Fruit fly (Drosophila melanogaster): ENCODE data around the gene Cals.

The Cals gene

dm6 chr4:1084326-1085062 is 38.7 kb downstream of the Cals start, which contains the start of gene Actbeta (continued):
- TF ChIP-seq oc (tag; optimal IDR thresholded peaks at IDR 0.05), result no peak
- no peak for TF ChIP-seq BtbVII (GFP tag; optimal IDR thresholded peaks at IDR 0.05)
- no peak for TF ChIP-seq ssp (GFP tag; IDR thresholded peaks at IDR 0.05)
- TF ChIP-seq BEAF-32 (GFP tag; optimal IDR thresholded peaks at IDR 0.05), result peak; percentile 87
- peak; percentile 91 for TF ChIP-seq Dll (GFP tag; IDR thresholded peaks at IDR 0.05; ENCODE audit: partially characterized antibody)
- peak; percentile 95 for TF ChIP-seq Bgb (GFP tag; IDR thresholded peaks at IDR 0.05; ENCODE audit: partially characterized antibody)
- peak; percentile 59 for TF ChIP-seq CG3995 (GFP tag; optimal IDR thresholded peaks at IDR 0.05)
- peak; percentile 79 for TF ChIP-seq CG14860 (GFP tag; IDR thresholded peaks at IDR 0.05; ENCODE audit: partially characterized antibody)
- TF ChIP-seq Dref (GFP tag; IDR thresholded peaks at IDR 0.05), result peak; percentile 87
- TF ChIP-seq bigmax (GFP tag; optimal IDR thresholded peaks at IDR 0.05), result peak; percentile 19
- TF ChIP-seq unc-4 (GFP tag; IDR thresholded peaks at IDR 0.05; ENCODE audit: partially characterized antibody), result peak; percentile 93
- peak; percentile 75 for TF ChIP-seq CG33213 (GFP tag; optimal IDR thresholded peaks at IDR 0.05)
- TF ChIP-seq stc (GFP tag; IDR thresholded peaks at IDR 0.05), result no peak
- TF ChIP-seq Neu2 (GFP tag; optimal IDR thresholded peaks at IDR 0.05; ENCODE audit: borderline replicate concordance), result peak; percentile 48
- TF ChIP-seq CG34224 (GFP tag; IDR thresholded peaks at IDR 0.05; ENCODE audit: partially characterized antibody), result peak; percentile 94
- peak; percentile 63; the same call in 1 of the 3 replicates for TF ChIP-seq CG2199 (GFP tag; IDR thresholded peaks at IDR 0.05)
- TF ChIP-seq Dip3 (GFP tag; optimal IDR thresholded peaks at IDR 0.05), result no peak
- peak; percentile 43 for TF ChIP-seq CG12659 (GFP tag; optimal IDR thresholded peaks at IDR 0.05)
- peak; percentile 4 for TF ChIP-seq CG2712 (tag; optimal IDR thresholded peaks at IDR 0.05)
- TF ChIP-seq Vsx1 (GFP tag; optimal IDR thresholded peaks at IDR 0.05), result no peak
- peak; percentile 87 for TF ChIP-seq Scr (GFP tag; IDR thresholded peaks at IDR 0.05; ENCODE audit: partially characterized antibody)
- no peak for TF ChIP-seq HLH54F (GFP tag; optimal IDR thresholded peaks at IDR 0.05)
- TF ChIP-seq Aef1 (GFP tag; IDR thresholded peaks at IDR 0.05), result no peak
- peak; percentile 78 for TF ChIP-seq vnd (GFP tag; IDR thresholded peaks at IDR 0.05; ENCODE audit: partially characterized antibody)
- peak; percentile 10 for TF ChIP-seq CG15601 (tag; optimal IDR thresholded peaks at IDR 0.05)
- peak; percentile 90; the same call in 2 of the 3 replicates for TF ChIP-seq knrl (GFP tag; IDR thresholded peaks at IDR 0.05; ENCODE audit: partially characterized antibody)
- no peak for TF ChIP-seq CG5245 (GFP tag; optimal IDR thresholded peaks at IDR 0.05)
- TF ChIP-seq CG30020 (tag; optimal IDR thresholded peaks at IDR 0.05), result peak; percentile 70
- peak; percentile 76; the same call in 2 of the 3 replicates for TF ChIP-seq hb (GFP tag; IDR thresholded peaks at IDR 0.05; ENCODE audit: partially characterized antibody)
- peak; percentile 35 for TF ChIP-seq Nf-YC (tag; optimal IDR thresholded peaks at IDR 0.05)
- TF ChIP-seq amos (GFP tag; IDR thresholded peaks at IDR 0.05; ENCODE audit: partially characterized antibody), result peak; percentile 94
- TF ChIP-seq mld (GFP tag; IDR thresholded peaks at IDR 0.05; ENCODE audit: partially characterized antibody), result peak; percentile 88
- TF ChIP-seq sna (GFP tag; IDR thresholded peaks at IDR 0.05; ENCODE audit: partially characterized antibody), result peak; percentile 87
- peak; percentile 97 for TF ChIP-seq Myb (GFP tag; optimal IDR thresholded peaks at IDR 0.05)
- TF ChIP-seq inv (GFP tag; IDR thresholded peaks at IDR 0.05; ENCODE audit: partially characterized antibody), result peak; percentile 73
- TF ChIP-seq CG15696 (tag; optimal IDR thresholded peaks at IDR 0.05), result no peak
- TF ChIP-seq CG2129 (GFP tag; IDR thresholded peaks at IDR 0.05; ENCODE audit: partially characterized antibody), result peak; percentile 44; the same call in 1 of the 2 replicates
- TF ChIP-seq CG16813 (GFP tag; IDR thresholded peaks at IDR 0.05; ENCODE audit: partially characterized antibody), result peak; percentile 80
- no peak for TF ChIP-seq nerfin-1 (tag; optimal IDR thresholded peaks at IDR 0.05)
- TF ChIP-seq ash1 (GFP tag; optimal IDR thresholded peaks at IDR 0.05), result no peak
- peak; percentile 94 for TF ChIP-seq bbx (GFP tag; IDR thresholded peaks at IDR 0.05; ENCODE audit: partially characterized antibody)
- TF ChIP-seq Opbp (GFP tag; IDR thresholded peaks at IDR 0.05; ENCODE audit: partially characterized antibody), result peak; percentile 88
- TF ChIP-seq dysf (GFP tag; IDR thresholded peaks at IDR 0.05), result no peak
- peak; percentile 36 for TF ChIP-seq sens (GFP tag)
- no peak for TF ChIP-seq chm (GFP tag; IDR thresholded peaks at IDR 0.05)
- TF ChIP-seq CG11093 (GFP tag; IDR thresholded peaks at IDR 0.05), result no peak
- peak; percentile 80 for TF ChIP-seq nerfin-2 (GFP tag; IDR thresholded peaks at IDR 0.05; ENCODE audit: partially characterized antibody)
